Fruit fly (Drosophila melanogaster) whole organism, larva: ENCODE measurements around the gene CG33230.
A peak's percentile ranks its signal among the peaks of the same experiment; 100 is the strongest.

ENCODE experiments used
- noc ChIP-seq: fragments of 200-800 bp; sonication (Bioruptor generic); optimal IDR thresholded peaks from 3 replicates; lab custom pipeline; 2019; ENCODE audit warnings: missing biosample characterization, mild to moderate bottlenecking, missing genetic modification characterization, moderate library complexity

Gene CG33230

DNA sequence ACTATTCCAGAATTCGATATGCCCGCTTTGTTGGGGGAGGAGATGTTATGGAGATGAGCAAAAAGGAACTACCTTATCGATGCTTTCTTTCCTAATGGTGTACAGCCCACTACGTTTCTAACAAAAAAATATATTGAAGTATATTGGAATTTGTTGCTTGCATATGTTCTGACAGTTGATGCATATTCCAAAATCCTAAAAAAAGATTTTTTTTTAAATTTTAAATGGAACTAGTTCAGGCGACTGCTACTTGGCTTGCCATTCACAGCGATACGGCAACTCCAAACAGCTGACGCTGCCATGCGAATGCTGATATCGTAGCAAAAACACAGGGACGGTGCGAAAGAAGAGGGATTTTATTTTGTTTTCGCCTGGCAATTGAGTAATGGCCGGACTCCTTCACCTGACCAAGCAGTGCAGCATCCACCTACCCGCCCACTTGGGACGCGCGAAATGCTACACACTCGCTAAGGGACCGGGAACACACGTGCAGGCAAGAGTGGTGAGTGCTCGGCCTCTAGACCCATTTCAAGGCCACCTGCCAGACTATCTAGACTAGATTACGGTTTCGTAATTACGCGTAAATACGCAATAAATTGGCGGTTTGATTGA is at the start of gene CG33230, which contains the start of the genes CG13926 and ABCB7:
Gene CG33230 (plus strand): TSS at position 299 of the 612 bp plus-strand sequence.
Gene CG13926 (minus strand): TSS at position 43 of the 612 bp plus-strand sequence.
Gene ABCB7 (plus strand): TSS at position 299 of the 612 bp plus-strand sequence.
- peak; percentile 69 for TF ChIP-seq noc (tag; lab: Kevin White, UChicago)

DNA sequence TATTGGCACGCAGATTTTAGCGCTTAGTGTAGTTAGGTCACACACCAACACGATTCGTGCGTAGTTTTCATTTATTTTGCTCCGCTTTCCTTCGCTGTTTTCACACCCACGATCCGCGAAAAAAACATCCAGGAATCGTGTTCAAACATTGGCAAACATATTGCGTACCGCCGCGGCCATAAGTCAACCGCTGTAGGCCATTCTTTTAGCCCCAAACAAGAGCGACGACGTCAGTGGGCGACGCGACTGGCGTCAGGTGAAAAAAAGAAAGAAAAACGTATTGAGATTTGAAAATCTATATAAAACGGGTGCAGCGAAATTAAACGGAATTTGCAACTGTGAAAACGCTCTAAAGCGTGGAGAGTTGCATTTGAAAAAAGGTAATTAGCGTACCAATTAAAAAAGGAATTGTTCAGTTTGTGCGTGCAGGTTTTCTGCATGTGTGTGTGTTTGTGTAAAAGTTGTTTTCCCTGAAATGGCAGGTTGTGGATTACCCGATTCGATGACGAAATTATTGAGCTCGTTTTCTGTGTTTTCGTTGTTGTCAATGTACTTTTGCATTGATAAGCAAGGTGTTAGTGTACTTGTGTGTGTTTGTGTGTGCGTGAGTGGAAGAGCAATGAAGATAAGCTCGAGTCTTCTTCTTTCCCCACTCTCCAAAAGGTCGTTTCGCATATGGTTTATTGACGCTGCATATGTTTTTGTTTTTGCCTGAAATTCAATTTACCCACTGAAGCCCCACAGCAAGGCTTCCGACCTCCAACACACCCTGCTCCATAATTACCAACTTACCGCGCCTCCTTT is 48.9 kb upstream of the CG33230 start, which contains the start of gene Tmep:
Gene Tmep (plus strand): TSS at position 20 of the 804 bp plus-strand sequence.
- TF ChIP-seq noc (tag; lab: Kevin White, UChicago), result peak; percentile 8

DNA sequence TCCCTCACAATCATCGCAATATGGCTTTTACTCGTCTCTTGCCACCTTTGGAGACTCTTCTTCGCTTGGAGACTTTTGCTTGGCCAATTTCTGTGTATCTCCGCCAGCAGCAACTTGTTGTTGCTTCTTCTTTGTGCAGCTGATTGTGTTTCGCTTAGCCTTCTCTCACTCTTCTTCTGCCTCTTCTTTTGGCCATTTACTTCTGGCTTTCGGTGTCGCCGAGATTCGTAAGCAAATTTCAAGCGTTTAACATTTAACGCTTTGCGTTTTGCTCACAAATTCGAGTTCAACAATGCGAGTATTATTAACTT is 48.3 kb upstream of the CG33230 start:
- no peak for TF ChIP-seq noc (tag; lab: Kevin White, UChicago)

DNA sequence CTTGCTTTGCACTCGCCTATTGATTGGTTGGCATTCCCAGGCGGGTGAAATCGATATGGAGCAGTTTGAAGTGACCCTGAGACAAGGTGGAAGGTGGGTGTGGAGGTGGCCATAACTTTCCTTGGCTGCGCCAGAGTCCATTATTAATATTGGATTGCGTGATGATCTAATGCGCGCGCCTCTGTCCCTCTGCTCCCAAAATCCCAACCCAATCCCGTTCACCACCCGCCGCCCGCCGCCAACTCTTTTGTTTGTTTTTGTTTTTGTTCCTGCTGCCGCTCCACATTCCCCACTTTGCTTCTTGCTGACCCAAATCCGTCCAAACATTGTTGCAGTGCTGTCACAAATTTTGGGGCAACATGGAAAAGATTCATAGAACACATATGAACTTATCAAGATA is 47.1 kb upstream of the CG33230 start:
- TF ChIP-seq noc (tag; lab: Kevin White, UChicago), result no peak

DNA sequence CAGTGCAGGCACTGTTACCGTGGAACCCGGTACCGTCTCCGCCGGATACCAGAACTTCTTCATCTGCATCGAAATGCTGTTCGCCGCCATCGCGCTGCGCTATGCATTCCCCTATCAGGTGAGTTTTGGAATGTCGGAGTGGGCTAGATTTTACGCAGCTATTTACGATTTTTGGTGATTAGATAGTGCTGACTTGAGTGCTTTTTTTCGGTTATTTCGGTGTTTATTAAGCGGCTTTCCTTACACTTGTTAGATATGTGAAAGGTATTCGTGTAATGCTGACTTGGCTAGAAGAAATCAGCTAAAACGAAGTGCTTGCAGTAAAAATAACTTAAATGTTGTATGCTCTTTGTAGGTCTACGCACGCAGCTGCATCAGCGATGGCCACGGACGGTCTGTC is 45.0 kb upstream of the CG33230 start:
- TF ChIP-seq noc (tag; lab: Kevin White, UChicago), result no peak

DNA sequence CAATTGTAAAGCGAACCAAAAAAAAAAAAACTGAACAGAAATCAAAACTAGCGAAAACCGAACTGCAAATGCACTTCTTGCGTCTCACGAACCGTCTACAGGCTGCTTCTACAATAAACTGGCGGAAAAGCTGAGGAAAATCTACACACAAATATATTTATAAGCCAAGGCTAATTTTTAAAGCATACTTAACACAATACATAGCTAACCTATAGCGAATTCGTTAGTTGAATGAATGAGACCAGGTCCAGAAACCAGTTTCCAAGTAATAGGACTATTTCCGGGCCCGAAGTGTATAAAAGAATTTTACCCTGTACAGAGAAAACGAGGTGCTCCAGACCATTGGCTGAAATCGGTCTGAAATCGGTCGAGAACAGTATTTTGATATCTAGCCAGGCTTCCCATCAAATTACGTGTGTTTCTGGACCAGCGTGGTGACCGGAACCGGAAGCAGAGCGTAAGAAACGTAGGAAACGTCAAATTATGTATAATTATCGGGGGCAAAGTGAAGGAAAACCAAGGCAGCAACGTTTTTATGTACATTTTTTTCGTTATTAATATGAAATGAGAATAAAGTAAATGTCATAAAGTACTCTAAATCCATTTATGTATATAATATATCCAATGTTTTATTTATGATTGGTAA is 42.4 kb upstream of the CG33230 start:
- no peak for TF ChIP-seq noc (tag; lab: Kevin White, UChicago)

DNA sequence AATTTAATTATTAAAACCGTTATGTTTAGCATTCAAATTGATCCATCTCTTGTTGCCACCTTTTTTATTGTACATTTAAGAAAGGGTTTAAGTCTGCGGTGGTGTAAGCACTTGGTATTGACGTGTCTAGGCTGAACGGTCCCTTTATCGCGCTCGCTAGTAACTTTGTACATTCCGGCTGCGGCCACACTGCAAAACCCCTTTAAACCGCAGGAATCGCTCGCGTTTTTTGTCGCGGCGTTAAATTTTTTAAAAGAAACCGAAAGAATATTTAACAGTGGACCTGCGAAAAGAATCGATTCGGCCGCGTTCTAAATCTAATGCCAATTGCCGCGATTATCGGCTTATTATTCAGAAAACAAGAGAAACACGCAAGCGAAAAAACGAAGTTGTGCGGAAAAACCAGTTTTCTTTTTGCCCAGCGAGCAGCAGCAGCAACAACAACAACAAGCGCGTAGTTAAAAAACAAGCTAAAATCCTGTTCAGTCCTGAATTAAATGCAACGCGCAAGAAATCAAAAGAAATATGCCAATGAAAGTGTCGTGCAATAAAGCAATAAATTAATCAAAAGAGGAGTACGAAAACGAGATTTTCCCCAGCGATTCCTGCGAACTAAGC is 41.6 kb upstream of the CG33230 start, which contains the start of gene CG13917:
Gene CG13917 (plus strand): TSS at position 211 of the 618 bp plus-strand sequence.
- TF ChIP-seq noc (tag; lab: Kevin White, UChicago), result no peak

DNA sequence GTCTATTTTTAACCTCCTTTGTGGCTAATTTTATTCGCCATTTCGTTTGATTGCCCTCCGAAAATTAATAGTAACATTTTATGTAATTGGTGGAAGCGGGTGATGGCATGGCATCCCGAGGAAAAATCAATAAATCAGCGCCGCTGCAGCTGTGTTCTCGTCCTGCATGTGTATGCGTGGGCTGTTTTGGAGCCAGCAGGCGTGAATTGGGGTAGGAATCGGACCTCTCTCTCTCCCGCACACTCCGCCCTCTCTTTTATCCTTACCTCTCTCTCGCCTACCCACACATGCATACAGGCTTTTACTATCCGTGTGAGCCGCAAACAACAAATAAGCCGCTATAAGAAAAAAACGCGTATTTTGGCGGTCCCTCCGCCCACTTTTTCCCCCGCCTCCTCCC is 40.9 kb upstream of the CG33230 start:
- no peak for TF ChIP-seq noc (tag; lab: Kevin White, UChicago)

DNA sequence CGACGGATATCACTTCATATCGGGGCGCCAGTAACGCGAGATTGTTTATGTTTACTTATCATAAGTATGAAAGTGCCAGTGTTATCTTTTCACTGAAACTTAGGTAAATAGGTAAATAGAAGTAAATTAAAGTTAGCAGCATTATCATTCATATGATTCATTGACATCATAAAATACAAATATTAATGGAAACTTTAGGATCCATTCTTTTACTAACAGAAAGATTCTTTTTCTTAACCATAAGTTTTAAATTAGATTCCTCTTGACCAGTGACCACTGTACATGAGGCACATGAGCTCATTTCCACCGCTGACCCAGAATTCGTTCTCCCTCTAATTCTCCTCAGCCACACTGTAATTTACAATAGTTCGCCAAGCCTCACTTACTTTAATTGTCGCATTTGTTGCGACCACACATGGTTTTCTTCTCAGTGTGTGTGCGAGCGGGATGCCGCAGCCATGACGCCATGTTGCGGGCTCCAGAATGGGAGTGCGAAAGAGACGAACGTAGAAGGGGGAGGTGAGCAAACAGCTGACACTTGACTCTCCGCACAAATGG is 39.7 kb upstream of the CG33230 start:
- peak; percentile 64 for TF ChIP-seq noc (tag; lab: Kevin White, UChicago)

DNA sequence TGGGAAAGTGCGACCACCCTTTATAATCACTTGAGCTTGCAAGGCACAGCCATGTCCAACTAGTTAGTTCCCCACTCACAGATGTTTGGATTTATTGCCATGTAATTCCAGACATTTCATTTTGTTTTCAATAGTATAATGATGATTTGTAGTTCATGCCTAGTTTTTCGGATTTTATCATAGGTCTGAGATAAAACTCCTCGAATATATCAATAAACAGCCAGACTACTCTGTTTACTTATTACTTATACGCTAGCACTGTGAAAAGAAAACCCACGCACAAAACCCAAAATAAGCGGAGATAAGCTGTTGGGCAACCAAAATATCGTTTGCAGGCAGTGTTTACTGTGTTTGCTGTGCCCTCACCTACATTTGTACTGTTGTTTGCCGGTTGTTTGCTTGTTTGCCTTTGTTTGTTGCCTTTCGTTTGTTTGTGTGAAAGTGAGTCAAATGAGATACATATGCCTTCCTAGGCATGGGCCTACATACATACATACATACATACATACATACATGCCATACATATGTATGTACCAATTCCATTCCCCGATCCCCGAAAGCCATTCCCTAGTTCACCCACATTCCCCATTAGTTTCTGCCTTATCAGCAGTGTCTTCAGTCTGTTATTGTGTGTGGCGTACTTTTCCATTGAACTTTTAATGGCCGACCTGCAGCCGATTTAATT is 38.9 kb upstream of the CG33230 start:
- peak; percentile 79 for TF ChIP-seq noc (tag; lab: Kevin White, UChicago)

DNA sequence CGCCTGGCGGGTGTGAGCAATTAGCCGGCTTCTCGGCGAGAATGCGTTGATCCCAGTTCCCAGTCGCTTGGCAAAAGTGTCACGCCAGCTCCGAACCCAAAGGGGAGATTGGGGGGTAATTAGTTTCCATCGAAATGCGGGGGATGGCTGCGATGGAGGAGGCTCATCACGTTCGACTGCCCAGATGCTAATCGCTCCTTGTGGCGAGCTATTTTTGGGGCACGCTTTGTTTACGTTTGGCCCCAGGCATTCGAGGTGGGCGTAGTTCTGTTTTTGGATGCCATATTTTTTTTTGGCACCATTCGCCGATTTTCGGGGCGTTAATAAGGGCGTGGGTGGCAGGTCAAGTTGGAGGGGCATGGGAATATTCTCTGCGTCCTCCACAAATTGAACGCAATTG is 38.0 kb upstream of the CG33230 start:
- no peak for TF ChIP-seq noc (tag; lab: Kevin White, UChicago)

DNA sequence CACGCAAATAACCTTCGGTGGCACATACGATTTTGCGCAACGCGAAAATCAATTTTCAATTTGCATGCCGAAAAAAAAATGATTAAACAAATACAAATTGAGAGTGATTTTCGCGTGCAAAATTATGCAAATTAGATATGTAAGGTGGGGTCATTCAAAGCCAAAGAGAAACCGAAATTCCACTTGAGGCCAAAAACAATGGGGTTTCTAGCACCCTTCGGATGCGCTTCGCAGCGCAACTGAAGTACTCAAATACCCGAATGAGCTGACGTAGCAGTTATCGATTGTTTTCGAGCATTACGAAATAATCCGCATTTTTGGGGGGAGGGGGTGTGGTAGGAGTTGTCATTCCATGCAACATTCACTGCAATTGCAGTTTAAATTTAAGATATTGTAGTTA is 37.4 kb upstream of the CG33230 start:
- no peak for TF ChIP-seq noc (tag; lab: Kevin White, UChicago)

DNA sequence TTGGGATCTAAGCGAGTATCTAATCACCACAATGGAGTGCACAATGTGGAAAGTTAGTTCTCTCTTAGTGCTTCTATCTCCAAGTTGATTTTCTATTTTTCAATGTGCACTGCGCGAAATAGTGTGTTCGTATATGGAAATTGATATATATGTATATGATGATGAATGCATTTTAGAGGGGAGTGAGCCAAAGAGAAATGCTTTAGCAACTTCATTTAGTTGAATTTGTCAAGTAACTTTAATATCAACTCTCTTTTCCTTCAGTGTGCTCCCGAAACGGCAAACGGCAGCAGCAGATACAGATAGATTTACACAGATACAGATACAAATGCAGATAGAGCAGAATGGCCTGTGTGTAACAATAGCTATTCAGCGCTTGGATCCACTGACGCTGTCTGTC is 34.2 kb upstream of the CG33230 start:
- TF ChIP-seq noc (tag; lab: Kevin White, UChicago), result no peak

DNA sequence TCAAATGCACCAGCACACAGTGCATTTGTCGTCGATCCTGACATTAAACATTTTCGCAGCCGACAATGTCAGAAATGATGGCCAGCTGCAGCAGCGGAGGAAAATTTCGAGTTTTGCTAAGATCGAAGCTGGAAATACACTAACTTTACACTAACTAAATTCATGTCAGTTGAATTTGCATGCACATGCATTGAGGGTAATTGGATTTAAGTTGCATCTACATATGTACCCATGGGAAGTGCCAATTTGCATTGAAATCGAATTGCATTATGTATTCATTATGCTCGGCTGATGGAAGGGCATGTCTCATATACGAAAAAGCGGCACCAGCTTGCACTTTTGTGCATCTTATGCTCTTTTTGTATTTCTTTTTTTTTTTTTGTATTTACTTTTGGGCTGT is 33.4 kb upstream of the CG33230 start:
- TF ChIP-seq noc (tag; lab: Kevin White, UChicago), result no peak
